Worm (Caenorhabditis elegans) whole organism, L2 larva: ENCODE data around the gene hot-1.
A peak's percentile ranks its signal among the peaks of the same experiment; 100 is the strongest.

Experiments
- C34F6.9 ChIP-seq: fragments of 150-350 bp; optimal IDR thresholded peaks from 2 replicates; lab custom pipeline; 2014; ENCODE audit warnings: missing biosample characterization, missing genetic modification characterization
- F13H6.1 ChIP-seq: sonication (generic microtip); optimal IDR thresholded peaks from 2 replicates; lab custom pipeline; 2016; ENCODE audit warnings: missing genetic modification characterization, missing compliant biosample characterization
- Y55F3AM.14 ChIP-seq: fragments of 200-800 bp; sonication (Bioruptor generic); optimal IDR thresholded peaks from 2 replicates; lab custom pipeline; 2018; ENCODE audit warnings: mild to moderate bottlenecking, missing genetic modification characterization, missing compliant biosample characterization
- alr-1 ChIP-seq: fragments of 150-350 bp; optimal IDR thresholded peaks from 2 replicates; lab custom pipeline; 2014; ENCODE audit warnings: missing biosample characterization, missing genetic modification characterization
- aly-2 ChIP-seq: fragments of 150-350 bp; optimal IDR thresholded peaks from 2 replicates; lab custom pipeline; 2014; ENCODE audit warnings: missing biosample characterization, missing genetic modification characterization
- blmp-1 ChIP-seq: sonication (generic microtip); optimal IDR thresholded peaks from 2 replicates; lab custom pipeline; 2017; ENCODE audit warnings: missing genetic modification characterization, mild to moderate bottlenecking, missing compliant biosample characterization, antibody characterized with exemption, moderate library complexity; ENCODE audit not compliant: insufficient read depth
- ceh-16 ChIP-seq: fragments of 150-350 bp; optimal IDR thresholded peaks from 2 replicates; lab custom pipeline; 2014; ENCODE audit warnings: missing biosample characterization, missing genetic modification characterization
- crh-2 ChIP-seq: sonication (generic microtip); optimal IDR thresholded peaks from 2 replicates; lab custom pipeline; 2017; ENCODE audit warnings: missing biosample characterization, missing genetic modification characterization
- dmd-4 ChIP-seq: sonication (generic microtip); optimal IDR thresholded peaks from 2 replicates; lab custom pipeline; 2017; ENCODE audit warnings: missing biosample characterization, missing genetic modification characterization
- egl-27 ChIP-seq: sonication (generic microtip); optimal IDR thresholded peaks from 3 replicates; lab custom pipeline; 2017; ENCODE audit warnings: missing biosample characterization, missing genetic modification reagents, missing genetic modification characterization
- elt-3 ChIP-seq: sonication (generic microtip); optimal IDR thresholded peaks from 2 replicates; lab custom pipeline; 2017; ENCODE audit warnings: missing biosample characterization, missing genetic modification characterization
- fos-1 ChIP-seq: fragments of 150-350 bp; optimal IDR thresholded peaks from 2 replicates; lab custom pipeline; 2014; ENCODE audit warnings: missing biosample characterization, missing genetic modification characterization
- gmeb-1 ChIP-seq: fragments of 150-350 bp; optimal IDR thresholded peaks from 2 replicates; lab custom pipeline; 2014; ENCODE audit warnings: missing biosample characterization, missing genetic modification characterization
- lin-11 ChIP-seq: fragments of 150-350 bp; sonication (generic microtip); optimal IDR thresholded peaks from 2 replicates; lab custom pipeline; 2014; ENCODE audit warnings: missing biosample characterization, missing genetic modification characterization, inconsistent platforms, mixed read lengths
- lin-13 ChIP-seq: fragments of 150-350 bp; optimal IDR thresholded peaks from 2 replicates; lab custom pipeline; 2014; ENCODE audit warnings: missing biosample characterization, missing genetic modification reagents, missing genetic modification characterization
- lin-39 ChIP-seq: fragments of 150-350 bp; optimal IDR thresholded peaks from 2 replicates; lab custom pipeline; 2014; ENCODE audit warnings: missing biosample characterization, missing genetic modification reagents, missing genetic modification characterization
- lsy-2 ChIP-seq, 2 experiments: fragments of 150-350 bp in 1 of 2; sonication (generic microtip) in 1 of 2; optimal IDR thresholded peaks; 2 replicates each; lab custom pipeline; 2014 to 2017; ENCODE audit warnings: missing biosample characterization in 2 of 2, missing genetic modification characterization in 2 of 2
- mab-5 ChIP-seq: fragments of 150-350 bp; optimal IDR thresholded peaks from 2 replicates; lab custom pipeline; 2014; ENCODE audit warnings: missing biosample characterization, missing genetic modification characterization
- mbf-1 ChIP-seq: sonication (generic microtip); optimal IDR thresholded peaks from 2 replicates; lab custom pipeline; 2017; ENCODE audit warnings: missing biosample characterization, missing genetic modification characterization
- nhr-10 ChIP-seq: sonication (generic microtip); optimal IDR thresholded peaks from 2 replicates; lab custom pipeline; 2017; ENCODE audit warnings: missing biosample characterization, missing genetic modification characterization
- nhr-11 ChIP-seq: fragments of 150-350 bp; optimal IDR thresholded peaks from 2 replicates; lab custom pipeline; 2014; ENCODE audit warnings: missing biosample characterization, missing genetic modification characterization
- nhr-12 ChIP-seq: fragments of 150-350 bp; optimal IDR thresholded peaks from 2 replicates; lab custom pipeline; 2014; ENCODE audit warnings: missing biosample characterization, missing genetic modification characterization
- nhr-129 ChIP-seq: fragments of 150-350 bp; optimal IDR thresholded peaks from 2 replicates; lab custom pipeline; 2014; ENCODE audit warnings: missing biosample characterization, missing genetic modification characterization
- nhr-21 ChIP-seq: fragments of 150-350 bp; optimal IDR thresholded peaks from 2 replicates; lab custom pipeline; 2014; ENCODE audit warnings: missing biosample characterization, missing genetic modification characterization
- nhr-23 ChIP-seq: fragments of 150-350 bp; optimal IDR thresholded peaks from 2 replicates; lab custom pipeline; 2014; ENCODE audit warnings: missing biosample characterization, missing genetic modification reagents, missing genetic modification characterization
- nhr-237 ChIP-seq: fragments of 150-350 bp; optimal IDR thresholded peaks from 2 replicates; lab custom pipeline; 2014; ENCODE audit warnings: missing biosample characterization, missing genetic modification characterization
- nhr-25 ChIP-seq: fragments of 150-350 bp; sonication (generic microtip); optimal IDR thresholded peaks from 3 replicates; lab custom pipeline; 2014; ENCODE audit warnings: missing biosample characterization, missing genetic modification characterization
- nhr-6 ChIP-seq: fragments of 150-350 bp; optimal IDR thresholded peaks from 2 replicates; lab custom pipeline; 2014; ENCODE audit warnings: missing biosample characterization, missing genetic modification characterization
- nhr-77 ChIP-seq: fragments of 150-350 bp; optimal IDR thresholded peaks from 2 replicates; lab custom pipeline; 2014; ENCODE audit warnings: missing biosample characterization, missing genetic modification characterization
- sem-4 ChIP-seq: fragments of 150-350 bp; optimal IDR thresholded peaks from 2 replicates; lab custom pipeline; 2014; ENCODE audit warnings: missing biosample characterization, missing genetic modification reagents, missing genetic modification characterization
- skn-1 ChIP-seq: sonication (generic microtip); optimal IDR thresholded peaks from 2 replicates; lab custom pipeline; 2017; ENCODE audit warnings: missing biosample characterization, missing genetic modification characterization
- sma-3 ChIP-seq: sonication (generic microtip); optimal IDR thresholded peaks from 2 replicates; lab custom pipeline; 2016; ENCODE audit warnings: missing genetic modification reagents, missing genetic modification characterization, missing compliant biosample characterization
- sma-9 ChIP-seq, 2 experiments: fragments of 150-350 bp in 1 of 2; sonication (generic microtip) in 1 of 2; optimal IDR thresholded peaks; 2 replicates each; lab custom pipeline; 2014 to 2016; ENCODE audit warnings: missing genetic modification characterization in 2 of 2, mild to moderate bottlenecking in 1 of 2, missing biosample characterization in 1 of 2, missing compliant biosample characterization in 1 of 2, missing genetic modification reagents in 1 of 2, moderate library complexity in 1 of 2
- snpc-4 ChIP-seq: fragments of 150-350 bp; optimal IDR thresholded peaks from 2 replicates; lab custom pipeline; 2014; ENCODE audit warnings: missing biosample characterization, missing genetic modification characterization
- unc-39 ChIP-seq: fragments of 150-350 bp; optimal IDR thresholded peaks from 2 replicates; lab custom pipeline; 2014; ENCODE audit warnings: missing biosample characterization, missing genetic modification characterization
- unc-55 ChIP-seq: fragments of 150-350 bp; sonication (generic microtip); optimal IDR thresholded peaks from 3 replicates; lab custom pipeline; 2014; ENCODE audit warnings: missing biosample characterization, missing genetic modification reagents, missing genetic modification characterization
- unc-62 ChIP-seq: fragments of 150-350 bp; optimal IDR thresholded peaks from 2 replicates; lab custom pipeline; 2014; ENCODE audit warnings: missing biosample characterization, missing genetic modification reagents, missing genetic modification characterization
- zag-1 ChIP-seq: fragments of 150-350 bp; optimal IDR thresholded peaks from 2 replicates; lab custom pipeline; 2014; ENCODE audit warnings: missing biosample characterization, missing genetic modification characterization
- ztf-11 ChIP-seq: sonication (generic microtip); optimal IDR thresholded peaks from 2 replicates; lab custom pipeline; 2017; ENCODE audit warnings: missing biosample characterization, missing genetic modification characterization

The hot-1 gene

ce11 chrV:14642016-14642415 lies 21.1 kb downstream of the hot-1 start:
- TF ChIP-seq Y55F3AM.14 (GFP tag; lab: Kevin White, UChicago), result no peak
- no peak for TF ChIP-seq unc-55 (GFP tag; lab: Kevin White, UChicago)
- TF ChIP-seq nhr-10 (tag; lab: Kevin White, UChicago), result no peak
- no peak for TF ChIP-seq ztf-11 (tag; lab: Kevin White, UChicago)
- no peak for TF ChIP-seq nhr-237 (tag; lab: Kevin White, UChicago)
- TF ChIP-seq nhr-6 (tag; lab: Kevin White, UChicago), result no peak
- TF ChIP-seq, all 48 proteins: peak for 0

- TF ChIP-seq nhr-77 (tag; lab: Kevin White, UChicago) (no peak), nhr-25 (tag; lab: Kevin White, UChicago) (peak; percentile 13), unc-39 (tag; lab: Kevin White, UChicago) (no peak), nhr-129 (peak; percentile 16), ztf-11 (tag; lab: Kevin White, UChicago) (no peak), blmp-1 (tag; lab: Kevin White, UChicago) (peak; percentile 52), C34F6.9 (tag; lab: Kevin White, UChicago) (peak; percentile 39), F13H6.1 (tag; lab: Kevin White, UChicago) (peak; percentile 10), gmeb-1 (tag; lab: Kevin White, UChicago) (peak; percentile 84), unc-55 (GFP tag; lab: Kevin White, UChicago) (peak; percentile 51), elt-3 (no peak), fos-1 (tag; lab: Kevin White, UChicago) (peak; percentile 21), skn-1 (peak; percentile 2)
Observed at ce11 chrV:14645817-14646789, 25.2 kb downstream of the hot-1 start, which contains the start of the genes rfc-1 and pmp-3. Gene rfc-1 (minus strand): TSS chrV:14645979. Gene pmp-3 (plus strand): TSS chrV:14646739.

ce11 chrV:14648825-14649224 lies 27.9 kb downstream of the hot-1 start:
- no peak for TF ChIP-seq nhr-21 (tag; lab: Kevin White, UChicago)
- no peak for TF ChIP-seq sma-9 (GFP tag; optimal IDR thresholded peaks at IDR 0.05; lab: Kevin White, UChicago)
- no peak for TF ChIP-seq sma-9 (tag; optimal IDR thresholded peaks at IDR 0.05; lab: Kevin White, UChicago)
- no peak for TF ChIP-seq unc-39 (tag; lab: Kevin White, UChicago)
- TF ChIP-seq lin-13, result no peak
- TF ChIP-seq nhr-129, result no peak
- no peak for TF ChIP-seq ceh-16 (tag; lab: Kevin White, UChicago)
- TF ChIP-seq egl-27 (tag; lab: Kevin White, UChicago), result no peak
- no peak for TF ChIP-seq aly-2
- TF ChIP-seq nhr-77 (tag; lab: Kevin White, UChicago), result no peak
- no peak for TF ChIP-seq dmd-4 (tag; lab: Kevin White, UChicago)
- TF ChIP-seq skn-1, result no peak
- no peak for TF ChIP-seq lin-11 (tag; lab: Kevin White, UChicago)
- TF ChIP-seq nhr-6 (tag; lab: Kevin White, UChicago), result no peak
- no peak for TF ChIP-seq nhr-10 (tag; lab: Kevin White, UChicago)
- TF ChIP-seq nhr-12, result no peak
- TF ChIP-seq unc-62, result no peak

DNA sequence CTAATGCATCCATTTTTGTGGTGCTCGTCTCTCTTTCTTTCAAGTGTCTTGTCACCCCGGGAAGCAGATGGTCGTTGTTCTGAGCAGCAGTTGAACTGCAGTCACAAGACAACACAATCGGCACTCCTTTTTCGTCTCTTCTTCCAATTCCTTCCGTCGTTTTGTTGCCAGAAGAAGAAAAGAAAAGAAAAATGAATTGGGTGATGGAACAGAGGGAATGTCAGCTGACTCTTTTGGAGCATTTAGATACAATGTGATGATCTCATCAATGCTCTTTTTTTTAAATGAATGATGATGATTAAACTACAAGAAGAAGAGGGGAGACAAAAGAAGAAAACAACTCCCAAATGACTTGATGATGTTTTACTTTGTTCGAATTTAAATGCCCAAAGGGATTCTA lies 29.0 kb downstream of the hot-1 start:
- TF ChIP-seq C34F6.9 (tag; lab: Kevin White, UChicago), result peak; percentile 62
- TF ChIP-seq mab-5 (tag; lab: Kevin White, UChicago), result peak; percentile 27
- no peak for TF ChIP-seq elt-3
- no peak for TF ChIP-seq unc-39 (tag; lab: Kevin White, UChicago)
- TF ChIP-seq sem-4 (tag; lab: Kevin White, UChicago), result peak; percentile 31
- no peak for TF ChIP-seq lin-11 (tag; lab: Kevin White, UChicago)
- TF ChIP-seq zag-1 (tag; lab: Kevin White, UChicago), result no peak
- no peak for TF ChIP-seq gmeb-1 (tag; lab: Kevin White, UChicago)
- TF ChIP-seq lsy-2 (tag; optimal IDR thresholded peaks at IDR 0.05; lab: Kevin White, UChicago), result peak in 1 of 2 experiments; percentile 47
- peak; percentile 1 for TF ChIP-seq lin-39
- no peak for TF ChIP-seq aly-2
- TF ChIP-seq Y55F3AM.14 (GFP tag; lab: Kevin White, UChicago), result no peak
- TF ChIP-seq nhr-10 (tag; lab: Kevin White, UChicago), result no peak
- no peak for TF ChIP-seq sma-3 (GFP tag; lab: Kevin White, UChicago)
- no peak for TF ChIP-seq nhr-11
- TF ChIP-seq snpc-4, result no peak
- TF ChIP-seq alr-1 (tag; lab: Kevin White, UChicago), result no peak
- TF ChIP-seq sma-9 (GFP tag; optimal IDR thresholded peaks at IDR 0.05; lab: Kevin White, UChicago), result peak; percentile 6
- TF ChIP-seq sma-9 (tag; optimal IDR thresholded peaks at IDR 0.05; lab: Kevin White, UChicago), result no peak
- TF ChIP-seq skn-1, result no peak
- no peak for TF ChIP-seq nhr-23
- no peak for TF ChIP-seq mbf-1 (tag; lab: Kevin White, UChicago)
- TF ChIP-seq ztf-11 (tag; lab: Kevin White, UChicago), result no peak
- TF ChIP-seq nhr-77 (tag; lab: Kevin White, UChicago), result no peak
- no peak for TF ChIP-seq crh-2
- peak; percentile 58 for TF ChIP-seq nhr-129
- no peak for TF ChIP-seq nhr-237 (tag; lab: Kevin White, UChicago)
- no peak for TF ChIP-seq nhr-21 (tag; lab: Kevin White, UChicago)
- no peak for TF ChIP-seq dmd-4 (tag; lab: Kevin White, UChicago)
- TF ChIP-seq, all 48 proteins: peak for 7
